Fruit fly (Drosophila melanogaster) whole organism, embryonic: Measurements from ENCODE around the gene mEFTs.

Experiments used
- Atf3 ChIP-seq: fragments of 200-800 bp; sonication (Bioruptor generic); optimal IDR thresholded peaks from 3 replicates; lab custom pipeline; 2016; ENCODE audit warnings: missing biosample characterization, missing genetic modification characterization
- CG10274 ChIP-seq: fragments of 200-800 bp; sonication (Bioruptor generic); optimal IDR thresholded peaks from 3 replicates; lab custom pipeline; 2017; ENCODE audit warnings: missing biosample characterization, mild to moderate bottlenecking, missing genetic modification characterization
- CG10462 ChIP-seq: fragments of 200-800 bp; sonication (Bioruptor generic); optimal IDR thresholded peaks from 2 replicates; lab custom pipeline; 2016; ENCODE audit warnings: missing biosample characterization, missing genetic modification characterization
- CG11093 ChIP-seq: fragments of 200-800 bp; sonication (Bioruptor generic); IDR thresholded peaks from 3 replicates; pipeline ENCODE4 v1.3.6; 2022; ENCODE audit warnings: missing biosample characterization, missing genetic modification characterization
- CG11560 ChIP-seq: fragments of 200-800 bp; sonication (Bioruptor generic); IDR thresholded peaks from 3 replicates; pipeline ENCODE4 v1.3.6; 2022; ENCODE audit warnings: missing biosample characterization, missing genetic modification characterization
- CG12744 ChIP-seq: fragments of 200-800 bp; sonication (Bioruptor generic); optimal IDR thresholded peaks from 2 replicates; lab custom pipeline; 2016; ENCODE audit warnings: missing biosample characterization, missing genetic modification characterization
- CG13296 ChIP-seq: fragments of 200-800 bp; sonication (Bioruptor generic); optimal IDR thresholded peaks from 3 replicates; lab custom pipeline; 2018; ENCODE audit warnings: missing biosample characterization, mild to moderate bottlenecking, missing genetic modification characterization
- CG14050 ChIP-seq: fragments of 200-800 bp; sonication (Bioruptor generic); IDR thresholded peaks from 3 replicates; pipeline ENCODE4 v1.3.6; 2022; ENCODE audit warnings: missing biosample characterization, missing genetic modification characterization
- CG14710 ChIP-seq: fragments of 200-800 bp; sonication (Bioruptor generic); optimal IDR thresholded peaks from 3 replicates; lab custom pipeline; 2019; ENCODE audit warnings: missing biosample characterization, mild to moderate bottlenecking, missing genetic modification characterization, moderate library complexity
- CG15514 ChIP-seq: fragments of 200-800 bp; sonication (Bioruptor generic); optimal IDR thresholded peaks from 3 replicates; lab custom pipeline; 2017; ENCODE audit warnings: missing biosample characterization, missing genetic modification characterization, mild to moderate bottlenecking, moderate library complexity, missing genetic modification reagents
- CG15696 ChIP-seq: fragments of 200-800 bp; sonication (Bioruptor generic); optimal IDR thresholded peaks from 2 replicates; lab custom pipeline; 2019; ENCODE audit warnings: missing biosample characterization, mild to moderate bottlenecking, missing genetic modification characterization, moderate library complexity
- CG17328 ChIP-seq: fragments of 200-800 bp; sonication (Bioruptor generic); IDR thresholded peaks from 2 replicates; pipeline ENCODE4 v1.3.6; 2022; ENCODE audit warnings: missing biosample characterization, missing genetic modification characterization
- CG17568 ChIP-seq: fragments of 200-800 bp; sonication (Bioruptor generic); optimal IDR thresholded peaks from 2 replicates; lab custom pipeline; 2018; ENCODE audit warnings: missing biosample characterization, mild to moderate bottlenecking, missing genetic modification characterization, moderate library complexity
- CG17912 ChIP-seq: fragments of 200-800 bp; sonication (Bioruptor generic); optimal IDR thresholded peaks from 2 replicates; lab custom pipeline; 2018; ENCODE audit warnings: missing biosample characterization, mild to moderate bottlenecking, missing genetic modification characterization
- CG2678 ChIP-seq: fragments of 200-800 bp; sonication (Bioruptor generic); optimal IDR thresholded peaks from 3 replicates; lab custom pipeline; 2019; ENCODE audit warnings: missing biosample characterization, mild to moderate bottlenecking, missing genetic modification characterization, moderate library complexity
- CG32767 ChIP-seq: fragments of 200-800 bp; sonication (Bioruptor generic); IDR thresholded peaks from 2 replicates; pipeline ENCODE4 v1.3.6; 2022; ENCODE audit warnings: missing biosample characterization, missing genetic modification characterization
- CG32772 ChIP-seq: fragments of 200-800 bp; sonication (Bioruptor generic); IDR thresholded peaks from 2 replicates; pipeline ENCODE4 v1.3.6; 2022; ENCODE audit warnings: missing biosample characterization, missing genetic modification characterization
- CG43689 ChIP-seq: fragments of 200-800 bp; sonication (Bioruptor generic); IDR thresholded peaks from 2 replicates; pipeline ENCODE4 v1.3.6; 2022; ENCODE audit warnings: missing biosample characterization, missing genetic modification characterization
- CG4424 ChIP-seq: fragments of 200-800 bp; sonication (Bioruptor generic); optimal IDR thresholded peaks from 3 replicates; lab custom pipeline; 2016; ENCODE audit warnings: missing biosample characterization, missing genetic modification characterization
- CG4730 ChIP-seq: fragments of 200-800 bp; sonication (Bioruptor generic); IDR thresholded peaks from 2 replicates; pipeline ENCODE4 v1.3.6; 2022; ENCODE audit warnings: missing biosample characterization, missing genetic modification characterization
- CG6654 ChIP-seq: fragments of 200-800 bp; sonication (Bioruptor generic); optimal IDR thresholded peaks from 2 replicates; lab custom pipeline; 2017; ENCODE audit warnings: missing biosample characterization, mild to moderate bottlenecking, missing genetic modification characterization
- CG6683 ChIP-seq: fragments of 200-800 bp; sonication (Bioruptor generic); optimal IDR thresholded peaks from 2 replicates; lab custom pipeline; 2017; ENCODE audit warnings: missing biosample characterization, mild to moderate bottlenecking, missing genetic modification characterization, missing genetic modification reagents
- Camta ChIP-seq: fragments of 200-800 bp; sonication (Bioruptor generic); optimal IDR thresholded peaks from 2 replicates; lab custom pipeline; 2016; ENCODE audit warnings: missing biosample characterization, missing genetic modification characterization
- Chrac-16 ChIP-seq: fragments of 200-800 bp; sonication (Bioruptor generic); optimal IDR thresholded peaks from 3 replicates; lab custom pipeline; 2016; ENCODE audit warnings: missing biosample characterization, missing genetic modification characterization
- CrebB ChIP-seq: fragments of 200-800 bp; sonication (Bioruptor generic); optimal IDR thresholded peaks from 3 replicates; lab custom pipeline; 2018; ENCODE audit warnings: missing biosample characterization, mild to moderate bottlenecking, missing genetic modification characterization
- Dad ChIP-seq: fragments of 200-800 bp; sonication (Bioruptor generic); optimal IDR thresholded peaks from 3 replicates; lab custom pipeline; 2016; ENCODE audit warnings: missing biosample characterization, missing genetic modification characterization
- Dbx ChIP-seq: fragments of 200-800 bp; sonication (Bioruptor generic); IDR thresholded peaks from 3 replicates; pipeline ENCODE4 v1.3.6; 2022; ENCODE audit warnings: missing biosample characterization, missing genetic modification characterization
- Dfd ChIP-seq, 2 experiments: fragments of >200 bp; optimal IDR thresholded peaks; 2 replicates each; lab custom pipeline; 2017; ENCODE audit warnings: missing biosample characterization in 2 of 2, missing genetic modification characterization in 2 of 2
- Doc3 ChIP-seq: fragments of 200-800 bp; sonication (Bioruptor generic); IDR thresholded peaks from 3 replicates; pipeline ENCODE4 v1.3.6; 2022; ENCODE audit warnings: missing biosample characterization, missing genetic modification characterization; ENCODE audit not compliant: partially characterized antibody
- Dref ChIP-seq: fragments of 200-800 bp; sonication (Bioruptor generic); IDR thresholded peaks from 2 replicates; pipeline ENCODE4 v1.3.6; 2022; ENCODE audit warnings: missing biosample characterization, missing genetic modification characterization
- Eip74EF ChIP-seq, 2 experiments: fragments of 200-800 bp in 1 of 2; fragments of >200 bp in 1 of 2; sonication (Bioruptor generic) in 1 of 2; optimal IDR thresholded peaks; 2 replicates each; lab custom pipeline; 2017 to 2019; ENCODE audit warnings: missing biosample characterization in 2 of 2, missing genetic modification characterization in 2 of 2, mild to moderate bottlenecking in 1 of 2, moderate library complexity in 1 of 2
- HmgD ChIP-seq: fragments of 200-800 bp; sonication (Bioruptor generic); optimal IDR thresholded peaks from 3 replicates; lab custom pipeline; 2016; ENCODE audit warnings: missing biosample characterization, missing genetic modification characterization
- Kr ChIP-seq: fragments of 200-800 bp; sonication (Bioruptor generic); optimal IDR thresholded peaks from 2 replicates; lab custom pipeline; 2017; ENCODE audit warnings: missing biosample characterization, mild to moderate bottlenecking, missing genetic modification characterization
- Lpt ChIP-seq: fragments of >200 bp; optimal IDR thresholded peaks from 2 replicates; lab custom pipeline; 2018; ENCODE audit warnings: missing biosample characterization, missing genetic modification characterization
- Mad ChIP-seq: fragments of 200-800 bp; sonication (Bioruptor generic); optimal IDR thresholded peaks from 2 replicates; lab custom pipeline; 2016; ENCODE audit warnings: missing biosample characterization, missing genetic modification characterization
- Ravus ChIP-seq: fragments of 200-800 bp; sonication (Bioruptor generic); IDR thresholded peaks from 2 replicates; pipeline ENCODE4 v1.3.6; 2022; ENCODE audit warnings: missing biosample characterization, missing genetic modification characterization
- Spps ChIP-seq: fragments of 200-800 bp; sonication (Bioruptor generic); optimal IDR thresholded peaks from 2 replicates; lab custom pipeline; 2018; ENCODE audit warnings: missing biosample characterization, mild to moderate bottlenecking, missing genetic modification characterization
- bigmax ChIP-seq: fragments of 200-800 bp; sonication (Bioruptor generic); optimal IDR thresholded peaks from 2 replicates; lab custom pipeline; 2018; ENCODE audit warnings: missing biosample characterization, mild to moderate bottlenecking, missing genetic modification characterization
- bowl ChIP-seq: fragments of 200-800 bp; sonication (Bioruptor generic); IDR thresholded peaks from 2 replicates; pipeline ENCODE4 v1.3.6; 2022; ENCODE audit warnings: missing biosample characterization, missing genetic modification characterization
- btn ChIP-seq: fragments of 200-800 bp; sonication (Bioruptor generic); optimal IDR thresholded peaks from 2 replicates; lab custom pipeline; 2016; ENCODE audit warnings: missing biosample characterization, missing genetic modification characterization
- cas ChIP-seq: fragments of 200-800 bp; sonication (Bioruptor generic); IDR thresholded peaks from 2 replicates; pipeline ENCODE4 v1.3.6; 2022; ENCODE audit warnings: missing biosample characterization, missing genetic modification characterization
- corto ChIP-seq: fragments of 200-800 bp; sonication (Bioruptor generic); optimal IDR thresholded peaks from 2 replicates; lab custom pipeline; 2016; ENCODE audit warnings: missing biosample characterization, mild to moderate bottlenecking, missing genetic modification characterization, moderate library complexity
- crol ChIP-seq: fragments of 200-800 bp; sonication (Bioruptor generic); IDR thresholded peaks from 2 replicates; pipeline ENCODE4 v1.3.6; 2022; ENCODE audit warnings: missing biosample characterization, missing genetic modification characterization
- dpn ChIP-seq, 2 experiments: fragments of 200-800 bp; sonication (Bioruptor generic); optimal IDR thresholded peaks; 3 replicates each; lab custom pipeline; 2016; ENCODE audit warnings: missing biosample characterization in 2 of 2, missing genetic modification characterization in 2 of 2
- gcm2 ChIP-seq: fragments of 200-800 bp; sonication (Bioruptor generic); optimal IDR thresholded peaks from 2 replicates; lab custom pipeline; 2016; ENCODE audit warnings: missing biosample characterization, missing genetic modification characterization
- gt ChIP-seq: fragments of 200-800 bp; sonication (Bioruptor generic); IDR thresholded peaks from 2 replicates; pipeline ENCODE4 v1.3.6; 2022; ENCODE audit warnings: missing biosample characterization, missing genetic modification characterization
- mam ChIP-seq: fragments of 200-800 bp; sonication (Bioruptor generic); optimal IDR thresholded peaks from 3 replicates; lab custom pipeline; 2016; ENCODE audit warnings: missing biosample characterization, missing genetic modification characterization
- odd ChIP-seq: fragments of 200-800 bp; sonication (Bioruptor generic); optimal IDR thresholded peaks from 2 replicates; lab custom pipeline; 2017; ENCODE audit warnings: missing biosample characterization, mild to moderate bottlenecking, missing genetic modification characterization
- onecut ChIP-seq: fragments of 200-800 bp; sonication (Bioruptor generic); IDR thresholded peaks from 2 replicates; pipeline ENCODE4 v1.3.6; 2022; ENCODE audit warnings: missing biosample characterization, missing genetic modification characterization
- slp2 ChIP-seq: fragments of 200-800 bp; sonication (Bioruptor generic); optimal IDR thresholded peaks from 2 replicates; lab custom pipeline; 2016; ENCODE audit warnings: missing biosample characterization, missing genetic modification characterization
- unpg ChIP-seq: fragments of 200-800 bp; sonication (Bioruptor generic); optimal IDR thresholded peaks from 3 replicates; lab custom pipeline; 2018; ENCODE audit warnings: missing biosample characterization, mild to moderate bottlenecking, missing genetic modification characterization, moderate library complexity
- wdn ChIP-seq: fragments of 200-800 bp; sonication (Bioruptor generic); IDR thresholded peaks from 2 replicates; pipeline ENCODE4 v1.3.6; 2022; ENCODE audit warnings: missing biosample characterization, missing genetic modification characterization

mEFTs gene

DNA sequence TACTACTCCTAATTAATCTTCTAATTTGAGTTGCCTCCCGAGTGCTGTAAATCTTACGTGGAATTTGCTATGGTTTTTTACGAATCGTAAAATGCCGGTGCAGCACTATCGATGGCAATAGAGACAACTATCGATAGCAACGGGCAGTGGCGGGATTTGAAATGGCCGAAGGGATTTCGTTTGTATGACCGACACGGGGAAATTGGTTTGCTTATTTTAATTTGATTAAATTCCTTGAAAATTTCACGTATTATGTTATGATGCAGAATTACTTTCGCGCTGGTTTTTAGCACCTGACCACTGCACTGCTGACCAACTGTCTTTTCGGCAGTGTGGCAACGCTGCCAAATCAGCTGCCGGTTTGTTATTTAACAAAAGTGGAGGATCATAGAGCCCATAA, 16.7 kb downstream of the mEFTs start, which contains the start of the genes GCS2beta and CG5131 (continued):
- TF ChIP-seq CG43689, result peak; percentile 72
- TF ChIP-seq CG13296 (GFP tag; lab: Kevin White, UChicago), result peak; percentile 79
- TF ChIP-seq bigmax (GFP tag; lab: Kevin White, UChicago), result peak; percentile 31
- TF ChIP-seq CG12744, result peak; percentile 75
- peak; percentile 73 for TF ChIP-seq gcm2 (GFP tag; lab: Kevin White, UChicago)
- peak; percentile 90 for TF ChIP-seq wdn (GFP tag; lab: Robert Waterston, UW)
- TF ChIP-seq slp2, result peak; percentile 94
- peak; percentile 93 for TF ChIP-seq Camta (GFP tag; lab: Kevin White, UChicago)
- TF ChIP-seq CG11560 (tag; lab: Robert Waterston, UW), result peak; percentile 88
- TF ChIP-seq CG32767, result peak; percentile 85
- peak; percentile 94 for TF ChIP-seq Doc3 (GFP tag; lab: Robert Waterston, UW)
- peak; percentile 71; the same call in 1 of the 2 replicates for TF ChIP-seq bowl (GFP tag; lab: Robert Waterston, UW)
- peak; percentile 56 for TF ChIP-seq Spps (tag; lab: Kevin White, UChicago)
- TF ChIP-seq mam (GFP tag; lab: Kevin White, UChicago), result peak; percentile 98
- TF ChIP-seq CG15514, result peak; percentile 88
- peak; percentile 82 for TF ChIP-seq CG15696 (tag; lab: Kevin White, UChicago)
- peak; percentile 89 for TF ChIP-seq CG10462
- peak; percentile 49 for TF ChIP-seq CG17912 (GFP tag; lab: Kevin White, UChicago)
- TF ChIP-seq Eip74EF (GFP tag; optimal IDR thresholded peaks at IDR 0.05; lab: Kevin White, UChicago), result peak in 1 of 2 experiments; percentile 39
- TF ChIP-seq CG17568 (GFP tag; lab: Kevin White, UChicago), result no peak
- TF ChIP-seq CG4730 (GFP tag; lab: Robert Waterston, UW), result peak; percentile 91
- TF ChIP-seq CG2678 (tag; lab: Kevin White, UChicago), result peak; percentile 88
- peak; percentile 95 for TF ChIP-seq Dbx (GFP tag; lab: Robert Waterston, UW)
- peak; percentile 62 for TF ChIP-seq btn (GFP tag; lab: Kevin White, UChicago)
- no peak for TF ChIP-seq Kr
- TF ChIP-seq dpn (GFP tag; optimal IDR thresholded peaks at IDR 0.05; lab: Kevin White, UChicago), result peak; percentile 97
- TF ChIP-seq Mad (GFP tag; lab: Kevin White, UChicago), result peak; percentile 97
- peak; percentile 95 for TF ChIP-seq CG32772 (GFP tag; lab: Robert Waterston, UW)
- TF ChIP-seq Dref (GFP tag; lab: Robert Waterston, UW), result peak; percentile 86
- peak; percentile 97 for TF ChIP-seq HmgD (GFP tag; lab: Kevin White, UChicago)
- TF ChIP-seq CG6683, result peak; percentile 78
- TF ChIP-seq onecut (GFP tag; lab: Robert Waterston, UW), result no peak
- TF ChIP-seq CG17328 (GFP tag; lab: Robert Waterston, UW), result peak; percentile 90
- peak; percentile 41; the same call in 1 of the 2 replicates for TF ChIP-seq crol (GFP tag; lab: Robert Waterston, UW)
- TF ChIP-seq odd (GFP tag; lab: Kevin White, UChicago), result peak; percentile 63
- TF ChIP-seq unpg (GFP tag; lab: Kevin White, UChicago), result peak; percentile 92
- no peak for TF ChIP-seq Dfd (GFP tag; optimal IDR thresholded peaks at IDR 0.05; lab: Kevin White, UChicago)
- TF ChIP-seq gt (GFP tag; lab: Robert Waterston, UW), result peak; percentile 75
- peak; percentile 92 for TF ChIP-seq CG4424 (GFP tag; lab: Kevin White, UChicago)
- peak; percentile 75 for TF ChIP-seq Ravus (GFP tag; lab: Robert Waterston, UW)
- peak; percentile 72 for TF ChIP-seq CG6654 (GFP tag; lab: Kevin White, UChicago)
- peak; percentile 82 for TF ChIP-seq CrebB (tag; lab: Kevin White, UChicago)
- no peak for TF ChIP-seq Lpt
- TF ChIP-seq Dad (GFP tag; lab: Kevin White, UChicago), result peak; percentile 94
- TF ChIP-seq cas, result peak; percentile 87
- peak; percentile 84 for TF ChIP-seq CG11093 (GFP tag; lab: Robert Waterston, UW)
- TF ChIP-seq Chrac-16, result peak; percentile 96
- TF ChIP-seq CG10274 (GFP tag; lab: Kevin White, UChicago), result peak; percentile 69
- peak; percentile 48 for TF ChIP-seq corto (GFP tag; lab: Kevin White, UChicago)
- peak; percentile 89 for TF ChIP-seq CG14710 (tag; lab: Kevin White, UChicago)
- peak; percentile 93 for TF ChIP-seq CG14050 (GFP tag; lab: Robert Waterston, UW)
- peak; percentile 91 for TF ChIP-seq Atf3 (GFP tag; lab: Kevin White, UChicago)
